Worm (Caenorhabditis elegans) whole organism, L2 larva: ENCODE data around the gene srg-38.
"Not testable (repeated sequence)": the region's sequence is repeated elsewhere in the genome, so short reads cannot be mapped to it uniquely, and the experiment has no call there.

Source experiments
- C34F6.9 ChIP-seq: fragments of 150-350 bp; optimal IDR thresholded peaks from 2 replicates; lab custom pipeline; 2014; ENCODE audit warnings: missing biosample characterization, missing genetic modification characterization
- F13H6.1 ChIP-seq: sonication (generic microtip); optimal IDR thresholded peaks from 2 replicates; lab custom pipeline; 2016; ENCODE audit warnings: missing genetic modification characterization, missing compliant biosample characterization
- Y55F3AM.14 ChIP-seq: fragments of 200-800 bp; sonication (Bioruptor generic); optimal IDR thresholded peaks from 2 replicates; lab custom pipeline; 2018; ENCODE audit warnings: mild to moderate bottlenecking, missing genetic modification characterization, missing compliant biosample characterization
- blmp-1 ChIP-seq: sonication (generic microtip); optimal IDR thresholded peaks from 2 replicates; lab custom pipeline; 2017; ENCODE audit warnings: missing genetic modification characterization, mild to moderate bottlenecking, missing compliant biosample characterization, antibody characterized with exemption, moderate library complexity; ENCODE audit not compliant: insufficient read depth
- ceh-82 ChIP-seq: fragments of 150-350 bp; optimal IDR thresholded peaks from 2 replicates; lab custom pipeline; 2014; ENCODE audit warnings: missing biosample characterization, missing genetic modification characterization
- crh-2 ChIP-seq: sonication (generic microtip); optimal IDR thresholded peaks from 2 replicates; lab custom pipeline; 2017; ENCODE audit warnings: missing biosample characterization, missing genetic modification characterization
- elt-3 ChIP-seq: sonication (generic microtip); optimal IDR thresholded peaks from 2 replicates; lab custom pipeline; 2017; ENCODE audit warnings: missing biosample characterization, missing genetic modification characterization
- fos-1 ChIP-seq: fragments of 150-350 bp; optimal IDR thresholded peaks from 2 replicates; lab custom pipeline; 2014; ENCODE audit warnings: missing biosample characterization, missing genetic modification characterization
- gmeb-1 ChIP-seq: fragments of 150-350 bp; optimal IDR thresholded peaks from 2 replicates; lab custom pipeline; 2014; ENCODE audit warnings: missing biosample characterization, missing genetic modification characterization
- lin-11 ChIP-seq: fragments of 150-350 bp; sonication (generic microtip); optimal IDR thresholded peaks from 2 replicates; lab custom pipeline; 2014; ENCODE audit warnings: missing biosample characterization, missing genetic modification characterization, inconsistent platforms, mixed read lengths
- lin-13 ChIP-seq: fragments of 150-350 bp; optimal IDR thresholded peaks from 2 replicates; lab custom pipeline; 2014; ENCODE audit warnings: missing biosample characterization, missing genetic modification reagents, missing genetic modification characterization
- lsy-2 ChIP-seq, 2 experiments: fragments of 150-350 bp in 1 of 2; sonication (generic microtip) in 1 of 2; optimal IDR thresholded peaks; 2 replicates each; lab custom pipeline; 2014 to 2017; ENCODE audit warnings: missing biosample characterization in 2 of 2, missing genetic modification characterization in 2 of 2
- mab-5 ChIP-seq: fragments of 150-350 bp; optimal IDR thresholded peaks from 2 replicates; lab custom pipeline; 2014; ENCODE audit warnings: missing biosample characterization, missing genetic modification characterization
- mbf-1 ChIP-seq: sonication (generic microtip); optimal IDR thresholded peaks from 2 replicates; lab custom pipeline; 2017; ENCODE audit warnings: missing biosample characterization, missing genetic modification characterization
- mdl-1 ChIP-seq, 2 experiments: fragments of 150-350 bp in 1 of 2; sonication (generic microtip) in 1 of 2; optimal IDR thresholded peaks; 2 replicates each; lab custom pipeline; 2017; ENCODE audit warnings: missing biosample characterization in 2 of 2, missing genetic modification characterization in 2 of 2
- nhr-11 ChIP-seq: fragments of 150-350 bp; optimal IDR thresholded peaks from 2 replicates; lab custom pipeline; 2014; ENCODE audit warnings: missing biosample characterization, missing genetic modification characterization
- nhr-129 ChIP-seq: fragments of 150-350 bp; optimal IDR thresholded peaks from 2 replicates; lab custom pipeline; 2014; ENCODE audit warnings: missing biosample characterization, missing genetic modification characterization
- nhr-21 ChIP-seq: fragments of 150-350 bp; optimal IDR thresholded peaks from 2 replicates; lab custom pipeline; 2014; ENCODE audit warnings: missing biosample characterization, missing genetic modification characterization
- nhr-25 ChIP-seq: fragments of 150-350 bp; sonication (generic microtip); optimal IDR thresholded peaks from 3 replicates; lab custom pipeline; 2014; ENCODE audit warnings: missing biosample characterization, missing genetic modification characterization
- nhr-77 ChIP-seq: fragments of 150-350 bp; optimal IDR thresholded peaks from 2 replicates; lab custom pipeline; 2014; ENCODE audit warnings: missing biosample characterization, missing genetic modification characterization
- skn-1 ChIP-seq: sonication (generic microtip); optimal IDR thresholded peaks from 2 replicates; lab custom pipeline; 2017; ENCODE audit warnings: missing biosample characterization, missing genetic modification characterization
- sma-3 ChIP-seq: sonication (generic microtip); optimal IDR thresholded peaks from 2 replicates; lab custom pipeline; 2016; ENCODE audit warnings: missing genetic modification reagents, missing genetic modification characterization, missing compliant biosample characterization
- sma-9 ChIP-seq, 2 experiments: fragments of 150-350 bp in 1 of 2; sonication (generic microtip) in 1 of 2; optimal IDR thresholded peaks; 2 replicates each; lab custom pipeline; 2014 to 2016; ENCODE audit warnings: missing genetic modification characterization in 2 of 2, mild to moderate bottlenecking in 1 of 2, missing biosample characterization in 1 of 2, missing compliant biosample characterization in 1 of 2, missing genetic modification reagents in 1 of 2, moderate library complexity in 1 of 2
- snpc-4 ChIP-seq: fragments of 150-350 bp; optimal IDR thresholded peaks from 2 replicates; lab custom pipeline; 2014; ENCODE audit warnings: missing biosample characterization, missing genetic modification characterization
- unc-55 ChIP-seq: fragments of 150-350 bp; sonication (generic microtip); optimal IDR thresholded peaks from 3 replicates; lab custom pipeline; 2014; ENCODE audit warnings: missing biosample characterization, missing genetic modification reagents, missing genetic modification characterization

Gene srg-38

DNA sequence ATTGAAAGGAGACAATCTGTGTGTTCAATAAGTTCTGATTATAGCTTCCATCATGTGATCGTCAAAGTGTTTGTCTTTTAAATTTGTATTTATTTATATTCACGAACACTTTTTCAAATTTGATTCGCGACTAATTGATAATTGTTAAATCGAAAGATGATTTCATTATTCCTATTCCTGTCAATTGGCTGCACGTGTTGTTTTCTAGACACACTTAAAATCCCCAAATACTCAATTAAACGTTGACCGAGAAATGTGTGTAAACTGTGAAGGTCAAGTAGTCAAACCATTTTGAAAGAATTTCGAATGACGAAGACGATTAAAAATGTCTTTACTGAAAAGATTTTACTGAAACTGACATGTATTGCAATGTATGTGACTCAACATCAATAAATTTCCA is 25.5 kb upstream of the srg-38 start:
- no peak for TF ChIP-seq unc-55 (GFP tag; lab: Kevin White, UChicago)
- no peak for TF ChIP-seq crh-2 (tag; lab: Kevin White, UChicago)
- peak; percentile 78 for TF ChIP-seq nhr-25
- TF ChIP-seq skn-1, result no peak

DNA sequence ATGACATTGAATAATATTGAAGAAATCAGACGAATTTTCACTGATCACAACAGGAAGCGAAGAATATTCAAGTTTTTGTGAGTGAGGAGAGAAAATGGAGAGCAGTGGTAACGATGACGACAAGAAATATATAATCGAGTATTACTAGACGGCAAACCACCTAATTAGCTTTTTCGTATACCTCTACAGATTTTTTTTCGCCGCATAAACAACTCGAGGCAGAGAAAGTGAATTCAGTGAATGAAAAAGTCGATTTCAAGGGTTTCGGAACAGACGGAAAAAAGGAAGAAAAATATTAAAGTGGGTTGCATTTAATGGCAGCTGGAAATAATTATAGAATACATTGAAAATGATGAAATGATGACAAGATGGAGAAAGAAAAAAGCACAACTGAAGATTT is 22.1 kb upstream of the srg-38 start, which contains the start of gene gpa-1:
Gene gpa-1, minus strand, starts transcription at position 101 of the 400 bp plus-strand sequence.
- TF ChIP-seq mdl-1 (tag; optimal IDR thresholded peaks at IDR 0.05; lab: Kevin White, UChicago), result no peak
- TF ChIP-seq, all 48 proteins: peak for 0

DNA sequence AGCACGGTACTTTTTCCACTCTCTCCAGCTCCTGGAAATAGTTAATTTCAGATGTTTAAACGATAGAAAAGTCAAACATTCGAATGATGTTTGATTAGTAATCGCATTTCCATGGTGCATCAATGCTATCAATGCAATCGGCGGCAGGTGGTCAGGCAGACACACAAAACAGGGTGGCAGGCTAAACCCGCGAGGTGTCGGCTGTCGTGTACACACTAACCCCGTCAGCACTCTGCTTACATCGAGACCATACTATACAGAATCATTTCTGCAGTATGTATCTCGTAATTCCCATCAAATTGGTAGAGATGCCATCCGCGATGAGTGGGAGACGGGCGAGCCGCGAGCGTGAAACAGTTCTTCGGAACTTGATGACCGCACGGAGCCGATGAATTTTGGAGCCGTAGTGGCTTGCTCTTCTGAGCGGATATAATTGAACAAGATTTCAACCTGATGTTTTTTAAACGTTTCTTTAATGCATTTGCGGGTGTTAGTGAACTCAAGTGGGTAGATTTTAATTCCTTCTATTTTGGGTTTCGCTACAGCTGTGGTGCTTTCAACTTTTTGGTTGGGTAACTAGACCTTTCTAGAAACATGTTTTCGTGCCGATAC is 21.3 kb upstream of the srg-38 start:
- TF ChIP-seq snpc-4, result peak; percentile 96
- peak; percentile 21 for TF ChIP-seq lin-13 (GFP tag; lab: Kevin White, UChicago)
- peak; percentile 65 for TF ChIP-seq F13H6.1 (tag; lab: Kevin White, UChicago)
- peak in 1 of 2 experiments; percentile 23 for TF ChIP-seq mdl-1 (tag; optimal IDR thresholded peaks at IDR 0.05; lab: Kevin White, UChicago)
- TF ChIP-seq crh-2 (tag; lab: Kevin White, UChicago), result peak; percentile 24
- peak; percentile 87 for TF ChIP-seq sma-9 (GFP tag; optimal IDR thresholded peaks at IDR 0.05; lab: Kevin White, UChicago)
- TF ChIP-seq sma-9 (tag; optimal IDR thresholded peaks at IDR 0.05; lab: Kevin White, UChicago), result not testable (repeated sequence)
- peak; percentile 29 for TF ChIP-seq nhr-129
- peak; percentile 45 for TF ChIP-seq fos-1 (tag; lab: Kevin White, UChicago)
- peak; percentile 33 for TF ChIP-seq gmeb-1 (tag; lab: Kevin White, UChicago)
- peak; percentile 69 for TF ChIP-seq sma-3 (GFP tag; lab: Kevin White, UChicago)
- peak; percentile 59 for TF ChIP-seq nhr-21 (tag; lab: Kevin White, UChicago)

DNA sequence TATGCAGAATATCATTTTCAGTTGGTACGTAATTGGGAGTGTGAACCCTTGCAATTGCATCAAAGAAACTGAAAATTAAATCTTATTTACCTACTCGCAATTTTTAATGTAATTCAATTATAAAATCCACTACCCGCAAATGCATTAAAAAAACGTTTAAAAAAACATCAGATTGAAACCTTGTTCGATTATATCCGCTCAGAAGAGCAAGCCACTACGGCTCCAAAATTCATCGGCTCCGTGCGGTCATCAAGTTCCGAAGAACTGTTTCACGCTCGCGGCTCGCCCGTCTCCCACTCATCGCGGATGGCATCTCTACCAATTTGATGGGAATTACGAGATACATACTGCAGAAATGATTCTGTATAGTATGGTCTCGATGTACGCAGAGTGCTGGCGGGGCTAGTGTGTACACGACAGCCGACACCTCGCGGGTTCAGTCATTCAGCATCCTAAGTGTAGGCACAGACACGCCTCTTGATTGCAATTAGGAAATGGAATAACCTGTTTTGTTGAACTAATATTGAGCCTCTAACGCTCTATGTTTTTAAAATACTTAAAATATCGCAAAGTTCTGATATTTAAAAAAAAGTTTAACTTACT is 20.0 kb upstream of the srg-38 start:
- TF ChIP-seq sma-9 (GFP tag; optimal IDR thresholded peaks at IDR 0.05; lab: Kevin White, UChicago) (peak; percentile 82), fos-1 (tag; lab: Kevin White, UChicago) (peak; percentile 5), snpc-4 (peak; percentile 94), crh-2 (tag; lab: Kevin White, UChicago) (peak; percentile 18), sma-3 (GFP tag; lab: Kevin White, UChicago) (peak; percentile 56)
- not testable (repeated sequence) for TF ChIP-seq sma-9 (tag; optimal IDR thresholded peaks at IDR 0.05; lab: Kevin White, UChicago)

DNA sequence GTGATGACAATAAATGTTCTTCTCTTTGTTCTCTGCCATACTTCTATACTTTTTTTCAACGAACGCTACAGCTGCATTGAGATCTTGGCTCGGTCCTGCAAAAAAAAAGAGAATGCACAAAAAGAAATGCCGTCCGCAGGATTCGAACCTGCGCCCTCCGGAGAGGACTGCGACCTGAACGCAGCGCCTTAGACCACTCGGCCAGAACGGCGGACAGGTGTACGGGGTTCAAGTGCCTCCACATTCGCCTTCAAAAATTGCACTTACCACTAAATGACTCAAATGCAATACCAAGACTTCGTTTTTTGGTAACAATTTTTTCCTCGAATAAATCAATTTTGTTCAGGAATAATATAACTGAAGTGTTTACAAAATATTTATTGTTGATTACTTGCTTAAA is 19.2 kb upstream of the srg-38 start:
- peak; percentile 47 for TF ChIP-seq Y55F3AM.14 (GFP tag; lab: Kevin White, UChicago)
- TF ChIP-seq nhr-129, result peak; percentile 26
- no peak for TF ChIP-seq nhr-77 (tag; lab: Kevin White, UChicago)
- TF ChIP-seq mbf-1 (tag; lab: Kevin White, UChicago), result no peak
- peak in 1 of 2 experiments; percentile 25 for TF ChIP-seq lsy-2 (tag; optimal IDR thresholded peaks at IDR 0.05; lab: Kevin White, UChicago)
- TF ChIP-seq mdl-1 (tag; optimal IDR thresholded peaks at IDR 0.05; lab: Kevin White, UChicago), result no peak
- TF ChIP-seq snpc-4, result peak; percentile 95
- no peak for TF ChIP-seq ceh-82 (tag; lab: Kevin White, UChicago)
- TF ChIP-seq mab-5 (tag; lab: Kevin White, UChicago), result no peak
- no peak for TF ChIP-seq nhr-11 (tag; lab: Kevin White, UChicago)
- no peak for TF ChIP-seq C34F6.9 (tag; lab: Kevin White, UChicago)
- peak; percentile 52 for TF ChIP-seq sma-9 (GFP tag; optimal IDR thresholded peaks at IDR 0.05; lab: Kevin White, UChicago)
- no peak for TF ChIP-seq sma-9 (tag; optimal IDR thresholded peaks at IDR 0.05; lab: Kevin White, UChicago)
- no peak for TF ChIP-seq lin-11 (tag; lab: Kevin White, UChicago)
- TF ChIP-seq crh-2 (tag; lab: Kevin White, UChicago), result peak; percentile 8

DNA sequence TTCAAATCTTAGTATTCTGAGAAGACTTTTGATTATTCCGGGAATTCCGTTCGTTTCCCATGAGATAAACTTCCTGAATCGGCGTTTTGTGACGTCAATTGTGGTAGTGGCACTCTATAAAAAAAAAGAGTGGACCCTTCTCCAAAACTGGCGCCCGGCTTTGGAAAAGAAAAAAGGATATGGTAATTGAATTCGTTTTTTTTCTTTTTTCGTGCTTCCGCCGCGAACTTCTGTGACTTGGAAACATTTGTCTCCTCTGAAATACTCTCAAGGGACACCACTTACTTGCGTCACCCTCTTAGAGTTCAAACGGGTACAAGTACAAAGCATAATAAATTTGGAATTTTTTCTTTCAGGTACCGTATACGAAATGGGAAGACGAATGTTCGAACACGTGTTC is 17.2 kb upstream of the srg-38 start:
- TF ChIP-seq sma-9 (GFP tag; optimal IDR thresholded peaks at IDR 0.05; lab: Kevin White, UChicago) (peak; percentile 36), sma-9 (tag; optimal IDR thresholded peaks at IDR 0.05; lab: Kevin White, UChicago) (no peak), blmp-1 (tag; lab: Kevin White, UChicago) (no peak), elt-3 (tag; lab: Kevin White, UChicago) (no peak), F13H6.1 (tag; lab: Kevin White, UChicago) (peak; percentile 2), Y55F3AM.14 (GFP tag; lab: Kevin White, UChicago) (no peak)
- TF ChIP-seq, all 48 proteins: peak for 2
